Fruit fly (Drosophila melanogaster) whole organism, prepupa: Measurements from ENCODE around the gene raskol.

Source experiments
- Blimp-1 ChIP-seq: fragments of 200-800 bp; sonication (Bioruptor generic); optimal IDR thresholded peaks from 3 replicates; lab custom pipeline; 2017; ENCODE audit warnings: missing biosample characterization, missing genetic modification characterization, mild to moderate bottlenecking, moderate library complexity, missing genetic modification reagents
- CG6276 ChIP-seq: fragments of 200-800 bp; sonication (Bioruptor generic); optimal IDR thresholded peaks from 2 replicates; lab custom pipeline; 2017; ENCODE audit warnings: missing biosample characterization, mild to moderate bottlenecking, missing genetic modification characterization
- Eip78C ChIP-seq: fragments of 200-800 bp; sonication (Bioruptor generic); peaks from one replicate; lab custom pipeline; 2016; ENCODE audit warnings: missing biosample characterization, missing genetic modification characterization

dm6 chrX:17686179-17686578 lies 23.8 kb upstream of the raskol start:
- TF ChIP-seq Blimp-1 (GFP tag; lab: Kevin White, UChicago) (no peak), Eip78C (GFP tag; lab: Kevin White, UChicago) (peak; percentile 82), CG6276 (peak; percentile 66)
